Worm (Caenorhabditis elegans): ENCODE data around the gene srx-46.

Gene srx-46

ce11 chrV:9324167-9324566 lies 28.9 kb upstream of the srx-46 start:
- TF ChIP-seq rnt-1 (tag; optimal IDR thresholded peaks at IDR 0.05), result no peak
- no peak for TF ChIP-seq zag-1 (tag; optimal IDR thresholded peaks at IDR 0.05)
- no peak for TF ChIP-seq egl-13 (tag; optimal IDR thresholded peaks at IDR 0.05)
- no peak for TF ChIP-seq C04F5.9 (tag; optimal IDR thresholded peaks at IDR 0.05)
- peak; percentile 56 for TF ChIP-seq nhr-85 (tag)
- TF ChIP-seq elt-3 (tag; optimal IDR thresholded peaks at IDR 0.05), result peak in 1 of 6 experiments; percentile 2
- no peak for TF ChIP-seq lir-3 (tag; optimal IDR thresholded peaks at IDR 0.05; ENCODE audit: poor library complexity)
- peak; percentile 35 for TF ChIP-seq lin-14 (GFP tag; optimal IDR thresholded peaks at IDR 0.05)
- TF ChIP-seq skn-1 (tag; optimal IDR thresholded peaks at IDR 0.05), result no peak
- TF ChIP-seq nhr-71 (tag; optimal IDR thresholded peaks at IDR 0.05), result no peak
- TF ChIP-seq tlp-1 (tag; optimal IDR thresholded peaks at IDR 0.05), result no peak
- TF ChIP-seq unc-30 (tag; optimal IDR thresholded peaks at IDR 0.05), result no peak
- TF ChIP-seq nhr-20 (tag; optimal IDR thresholded peaks at IDR 0.05), result peak; percentile 3
- TF ChIP-seq fkh-10 (GFP tag; optimal IDR thresholded peaks at IDR 0.05), result no peak
- no peak for TF ChIP-seq ztf-4 (tag; optimal IDR thresholded peaks at IDR 0.05)
- TF ChIP-seq nhr-76 (tag; optimal IDR thresholded peaks at IDR 0.05), result no peak
- TF ChIP-seq mep-1 (tag; optimal IDR thresholded peaks at IDR 0.05), result peak; percentile 39
- no peak for TF ChIP-seq alr-1 (tag; optimal IDR thresholded peaks at IDR 0.05; ENCODE audit: borderline replicate concordance)
- TF ChIP-seq ets-5 (GFP tag; IDR thresholded peaks at IDR 0.05), result no peak
- no peak for TF ChIP-seq swsn-7 (tag; optimal IDR thresholded peaks at IDR 0.05)
- TF ChIP-seq Y116A8C.19 (tag; optimal IDR thresholded peaks at IDR 0.05; ENCODE audit: borderline replicate concordance), result no peak
- no peak for TF ChIP-seq vab-15 (tag; optimal IDR thresholded peaks at IDR 0.05)
- no peak for TF ChIP-seq mab-9 (GFP tag; IDR thresholded peaks at IDR 0.05)
- TF ChIP-seq irx-1 (tag; optimal IDR thresholded peaks at IDR 0.05), result no peak
- no peak for TF ChIP-seq dsc-1 (tag; optimal IDR thresholded peaks at IDR 0.05)
- no peak for TF ChIP-seq zip-4 (GFP tag; optimal IDR thresholded peaks at IDR 0.05)
- no peak for TF ChIP-seq efl-3 (GFP tag; optimal IDR thresholded peaks at IDR 0.05)
- TF ChIP-seq lsy-2 (tag; optimal IDR thresholded peaks at IDR 0.05), result no peak
- peak; percentile 64 for TF ChIP-seq blmp-1 (tag; optimal IDR thresholded peaks at IDR 0.05)
- no peak for TF ChIP-seq fos-1 (tag; optimal IDR thresholded peaks at IDR 0.05)
- TF ChIP-seq unc-86 (tag; optimal IDR thresholded peaks at IDR 0.05), result no peak
- no peak for TF ChIP-seq lin-13 (GFP tag; optimal IDR thresholded peaks at IDR 0.05)
- no peak for TF ChIP-seq sptf-1 (tag; optimal IDR thresholded peaks at IDR 0.05)
- TF ChIP-seq nhr-12 (tag; optimal IDR thresholded peaks at IDR 0.05), result no peak
- TF ChIP-seq lin-35 (GFP tag; optimal IDR thresholded peaks at IDR 0.05), result peak in 1 of 2 experiments; percentile 11
- no peak for TF ChIP-seq elt-2 (tag; optimal IDR thresholded peaks at IDR 0.05)
- no peak for TF ChIP-seq egl-27 (tag; optimal IDR thresholded peaks at IDR 0.05)
- TF ChIP-seq pag-3 (tag; optimal IDR thresholded peaks at IDR 0.05; ENCODE audit: borderline replicate concordance, insufficient read depth), result no peak
- no peak for TF ChIP-seq lin-39 (tag; optimal IDR thresholded peaks at IDR 0.05)
- no peak for TF ChIP-seq C34B4.2 (tag; optimal IDR thresholded peaks at IDR 0.05)
- no peak for TF ChIP-seq xbp-1 (tag; optimal IDR thresholded peaks at IDR 0.05)
- TF ChIP-seq fkh-4 (tag; optimal IDR thresholded peaks at IDR 0.05; ENCODE audit: borderline replicate concordance), result no peak
- TF ChIP-seq ceh-88 (GFP tag; IDR thresholded peaks at IDR 0.05), result no peak
- TF ChIP-seq unc-62 (GFP tag; optimal IDR thresholded peaks at IDR 0.05), result no peak
- no peak for TF ChIP-seq ztf-11 (tag; optimal IDR thresholded peaks at IDR 0.05)
- TF ChIP-seq dpl-1 (GFP tag; optimal IDR thresholded peaks at IDR 0.05), result no peak
- no peak for TF ChIP-seq nhr-77 (tag; optimal IDR thresholded peaks at IDR 0.05)
- TF ChIP-seq unc-98 (GFP tag; IDR thresholded peaks at IDR 0.05), result no peak
- no peak for TF ChIP-seq efl-1 (optimal IDR thresholded peaks at IDR 0.05)
- no peak for TF ChIP-seq efl-1 (GFP tag; optimal IDR thresholded peaks at IDR 0.05 in 1 of 2)
